Worm (Caenorhabditis elegans): ENCODE measurements around the gene ddo-2.

ddo-2 gene

DNA sequence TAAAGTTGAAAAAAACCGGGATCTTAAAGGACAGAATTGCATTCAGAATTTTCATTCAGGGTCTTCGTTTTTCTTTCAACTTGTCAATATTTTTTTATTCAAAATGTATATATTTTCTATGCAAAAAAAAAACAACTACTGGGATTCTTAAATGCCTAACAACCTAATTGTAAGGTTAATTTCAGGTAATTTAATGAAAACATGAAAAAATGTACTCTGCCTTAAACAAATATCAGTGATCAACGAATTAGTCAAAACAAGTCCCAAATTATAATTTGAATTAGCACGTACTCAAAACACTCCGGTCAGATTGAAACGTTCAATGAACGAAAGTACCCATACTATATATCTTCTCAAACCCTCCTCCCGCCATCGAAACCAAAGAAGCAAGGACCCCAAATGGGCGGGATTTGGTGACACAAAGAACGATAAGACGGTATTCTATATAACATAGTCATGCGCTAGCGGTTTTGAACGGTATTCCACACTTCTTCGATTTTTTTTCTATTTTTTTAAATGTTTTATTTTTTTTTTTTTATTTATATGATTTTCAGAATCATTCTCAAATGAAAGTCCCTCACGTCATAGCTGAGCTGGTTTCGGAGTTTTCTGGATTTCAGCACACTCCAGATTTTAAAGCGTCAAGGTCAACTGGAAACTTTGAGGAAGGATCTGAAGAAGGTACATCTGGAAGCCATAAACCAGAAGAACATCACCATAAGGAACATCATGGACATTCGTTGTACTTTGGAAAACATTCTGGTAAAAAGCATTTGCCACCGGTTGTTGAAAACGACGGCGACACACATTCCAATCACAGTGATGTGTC lies at the start of gene ddo-2, which contains the start of gene F25E5.8:
ddo-2 (minus strand) TSS at position 330 of the 829 bp plus-strand sequence.
F25E5.8 (plus strand) TSS at position 555 of the 829 bp plus-strand sequence.
- no peak for TF ChIP-seq flt-1 (GFP tag; IDR thresholded peaks at IDR 0.05)
- no peak for TF ChIP-seq tab-1 (GFP tag; IDR thresholded peaks at IDR 0.05)
- no peak for TF ChIP-seq T22C8.4 (GFP tag; IDR thresholded peaks at IDR 0.05)
- TF ChIP-seq ztf-23 (GFP tag; IDR thresholded peaks at IDR 0.05), result no peak
- no peak for TF ChIP-seq med-1 (GFP tag; optimal IDR thresholded peaks at IDR 0.05; ENCODE audit: insufficient read depth)
- no peak for TF ChIP-seq ref-1 (GFP tag; conservative IDR thresholded peaks at IDR 0.05)
- no peak for TF ChIP-seq klf-2 (GFP tag; conservative IDR thresholded peaks at IDR 0.05)

DNA sequence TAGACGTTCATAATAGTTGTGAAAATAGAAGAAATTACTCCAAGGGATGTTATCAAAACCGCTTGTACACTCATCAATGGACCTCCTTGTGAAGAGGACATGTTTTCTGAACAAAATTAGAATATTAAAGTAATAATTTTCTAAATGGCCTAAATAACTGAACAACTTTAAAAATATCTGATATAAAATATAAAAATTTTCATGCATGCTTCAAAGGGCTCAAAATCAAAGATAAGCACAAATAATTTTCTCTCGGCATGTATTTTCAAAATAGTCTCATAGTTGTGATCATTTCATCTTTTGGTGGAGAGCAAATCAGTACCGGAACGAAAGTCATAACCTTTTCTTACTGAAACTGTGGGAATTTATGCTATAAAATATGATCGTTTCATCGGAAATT lies 49.5 kb upstream of the ddo-2 start, which contains the start of gene srbc-8:
srbc-8 (minus strand) TSS at position 101 of the 400 bp plus-strand sequence.
- TF ChIP-seq klf-2 (GFP tag; conservative IDR thresholded peaks at IDR 0.05) (no peak), ref-1 (GFP tag; conservative IDR thresholded peaks at IDR 0.05) (no peak)

DNA sequence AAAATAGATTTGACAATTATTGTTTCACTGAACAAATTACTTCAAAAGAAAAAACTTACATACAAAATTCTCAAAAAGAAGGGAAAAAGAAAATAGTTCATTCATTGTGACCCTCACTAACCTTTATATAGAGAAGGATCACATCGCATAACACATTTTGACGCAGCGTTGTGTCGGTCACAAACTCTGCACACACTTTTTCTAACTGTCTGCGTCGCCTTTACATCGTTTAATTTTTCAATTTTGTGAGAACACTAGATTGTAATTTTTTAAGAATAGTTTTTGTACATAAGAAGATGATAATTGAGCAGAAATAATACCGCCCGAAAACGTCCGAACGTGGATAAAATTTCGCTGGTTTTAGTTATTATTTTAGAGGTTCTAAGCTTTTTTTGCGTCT lies 45.4 kb upstream of the ddo-2 start, which contains the start of gene C18B10.6:
C18B10.6 (minus strand) TSS at position 101 of the 400 bp plus-strand sequence.
- no peak for TF ChIP-seq cog-1 (tag; optimal IDR thresholded peaks at IDR 0.05)
- TF ChIP-seq ztf-29 (GFP tag; IDR thresholded peaks at IDR 0.05), result no peak
- no peak for TF ChIP-seq med-1 (GFP tag; optimal IDR thresholded peaks at IDR 0.05; ENCODE audit: insufficient read depth)
- no peak for TF ChIP-seq ztf-23 (GFP tag; IDR thresholded peaks at IDR 0.05)
- TF ChIP-seq klf-2 (GFP tag; conservative IDR thresholded peaks at IDR 0.05), result no peak
- TF ChIP-seq tab-1 (GFP tag; IDR thresholded peaks at IDR 0.05), result no peak
- no peak for TF ChIP-seq ref-1 (GFP tag; conservative IDR thresholded peaks at IDR 0.05)
- TF ChIP-seq T22C8.4 (GFP tag; IDR thresholded peaks at IDR 0.05), result no peak
- TF ChIP-seq flt-1 (GFP tag; IDR thresholded peaks at IDR 0.05), result no peak

DNA sequence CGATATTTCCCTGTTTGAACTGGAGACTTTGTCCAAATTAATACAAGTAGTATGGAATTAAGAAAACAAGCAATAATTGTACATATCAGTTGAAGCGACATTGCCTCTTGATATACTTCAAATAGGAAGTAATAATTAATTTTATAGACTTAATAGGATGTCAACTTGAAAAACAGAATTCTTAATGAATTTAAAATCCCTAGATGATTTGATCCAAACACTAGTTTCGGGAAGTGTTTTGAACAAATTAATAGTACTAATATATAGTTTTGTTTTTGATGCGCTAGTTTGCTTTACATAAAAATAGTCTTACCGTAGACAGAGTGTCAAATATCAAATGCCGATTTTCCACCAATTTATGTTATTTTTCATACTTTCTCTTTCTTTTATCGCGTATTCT lies 42.9 kb upstream of the ddo-2 start, which contains the start of gene str-190:
str-190 (minus strand) TSS at position 101 of the 400 bp plus-strand sequence.
- no peak for TF ChIP-seq ref-1 (GFP tag; conservative IDR thresholded peaks at IDR 0.05)
- no peak for TF ChIP-seq T22C8.4 (GFP tag; IDR thresholded peaks at IDR 0.05)
- TF ChIP-seq med-1 (GFP tag; optimal IDR thresholded peaks at IDR 0.05; ENCODE audit: insufficient read depth), result no peak
- no peak for TF ChIP-seq ztf-29 (GFP tag; IDR thresholded peaks at IDR 0.05)
- no peak for TF ChIP-seq klf-2 (GFP tag; conservative IDR thresholded peaks at IDR 0.05)
- TF ChIP-seq ztf-23 (GFP tag; IDR thresholded peaks at IDR 0.05), result no peak
- TF ChIP-seq flt-1 (GFP tag; IDR thresholded peaks at IDR 0.05), result no peak
- TF ChIP-seq cog-1 (tag; optimal IDR thresholded peaks at IDR 0.05), result no peak
- no peak for TF ChIP-seq tab-1 (GFP tag; IDR thresholded peaks at IDR 0.05)

DNA sequence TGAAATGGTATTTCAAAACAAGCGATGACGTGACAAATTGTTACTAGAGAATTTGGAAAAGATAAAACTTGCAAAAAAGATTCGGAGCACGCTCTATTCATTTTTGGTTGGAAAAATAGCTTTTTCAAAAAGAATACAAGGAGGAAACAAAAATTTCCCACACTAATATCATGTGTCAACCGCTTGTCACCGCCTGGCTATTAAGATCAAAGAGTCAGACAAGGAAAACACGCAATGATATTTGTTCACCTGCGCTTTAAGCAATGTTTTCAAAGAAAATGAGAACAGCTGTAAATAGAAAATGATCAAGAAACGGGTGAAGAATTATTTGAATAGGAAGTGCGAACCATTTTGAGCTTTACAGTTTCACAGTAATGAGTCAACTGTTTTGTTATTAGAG lies 41.3 kb upstream of the ddo-2 start, which contains the start of gene srh-125:
srh-125 (minus strand) TSS at position 101 of the 400 bp plus-strand sequence.
- no peak for TF ChIP-seq T22C8.4 (GFP tag; IDR thresholded peaks at IDR 0.05)
- no peak for TF ChIP-seq ztf-23 (GFP tag; IDR thresholded peaks at IDR 0.05)
- TF ChIP-seq tab-1 (GFP tag; IDR thresholded peaks at IDR 0.05), result no peak
- no peak for TF ChIP-seq flt-1 (GFP tag; IDR thresholded peaks at IDR 0.05)
- TF ChIP-seq ref-1 (GFP tag; conservative IDR thresholded peaks at IDR 0.05), result no peak
- no peak for TF ChIP-seq med-1 (GFP tag; optimal IDR thresholded peaks at IDR 0.05; ENCODE audit: insufficient read depth)
- no peak for TF ChIP-seq cog-1 (tag; optimal IDR thresholded peaks at IDR 0.05)
- no peak for TF ChIP-seq ztf-29 (GFP tag; IDR thresholded peaks at IDR 0.05)
- no peak for TF ChIP-seq klf-2 (GFP tag; conservative IDR thresholded peaks at IDR 0.05)

DNA sequence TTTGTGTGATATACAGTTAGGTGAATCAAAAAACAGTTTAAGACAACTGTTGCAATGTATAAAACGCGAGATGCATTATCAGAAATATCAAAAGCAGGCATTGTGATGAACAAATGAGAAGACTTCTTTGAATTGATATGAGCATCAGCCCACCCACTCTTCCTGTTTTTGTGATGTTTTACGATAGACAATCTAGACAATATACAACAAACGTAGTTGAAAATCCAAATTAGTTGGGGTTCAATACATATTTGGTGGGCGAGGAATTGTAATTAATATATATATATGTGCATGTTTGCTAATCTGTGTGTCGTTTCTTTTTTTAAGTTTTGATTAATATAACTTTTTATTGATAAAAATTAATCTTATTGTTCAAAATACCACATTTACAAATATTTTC lies 37.3 kb upstream of the ddo-2 start, which contains the start of gene str-28:
str-28 (minus strand) TSS at position 101 of the 400 bp plus-strand sequence.
- no peak for TF ChIP-seq flt-1 (GFP tag; IDR thresholded peaks at IDR 0.05)
- no peak for TF ChIP-seq tab-1 (GFP tag; IDR thresholded peaks at IDR 0.05)
- TF ChIP-seq ref-1 (GFP tag; conservative IDR thresholded peaks at IDR 0.05), result no peak
- TF ChIP-seq T22C8.4 (GFP tag; IDR thresholded peaks at IDR 0.05), result no peak
- no peak for TF ChIP-seq med-1 (GFP tag; optimal IDR thresholded peaks at IDR 0.05; ENCODE audit: insufficient read depth)
- TF ChIP-seq ztf-29 (GFP tag; IDR thresholded peaks at IDR 0.05), result no peak
- no peak for TF ChIP-seq ztf-23 (GFP tag; IDR thresholded peaks at IDR 0.05)
- TF ChIP-seq klf-2 (GFP tag; conservative IDR thresholded peaks at IDR 0.05), result no peak
- no peak for TF ChIP-seq cog-1 (tag; optimal IDR thresholded peaks at IDR 0.05)

DNA sequence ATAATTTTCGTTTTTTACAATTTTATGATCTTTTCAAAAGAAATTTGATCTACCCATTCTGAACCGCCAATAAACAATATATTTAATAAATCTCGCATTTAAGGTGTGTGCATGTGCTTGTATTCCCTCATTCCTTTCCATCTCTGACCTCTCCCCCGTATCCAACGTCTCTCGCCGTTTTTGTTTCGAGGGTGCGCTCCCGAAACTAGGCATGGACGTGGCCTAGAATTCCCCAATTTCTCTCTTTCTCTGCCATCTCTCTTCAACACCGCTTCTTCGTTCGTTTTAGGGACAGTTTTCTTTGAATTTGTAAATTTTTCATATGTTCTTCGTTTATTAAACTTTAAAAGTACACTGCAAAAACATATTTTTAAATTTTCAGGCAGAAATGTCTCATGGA lies 30.0 kb upstream of the ddo-2 start, which contains the start of gene F25E5.1:
F25E5.1 (plus strand) TSS at position 376 of the 400 bp plus-strand sequence.
- TF ChIP-seq ztf-23 (GFP tag; IDR thresholded peaks at IDR 0.05) (0 out of 2 replicates have a peak, but pooled peaks have one; percentile 57), flt-1 (GFP tag; IDR thresholded peaks at IDR 0.05) (no peak), cog-1 (tag; optimal IDR thresholded peaks at IDR 0.05) (peak; percentile 27)

DNA sequence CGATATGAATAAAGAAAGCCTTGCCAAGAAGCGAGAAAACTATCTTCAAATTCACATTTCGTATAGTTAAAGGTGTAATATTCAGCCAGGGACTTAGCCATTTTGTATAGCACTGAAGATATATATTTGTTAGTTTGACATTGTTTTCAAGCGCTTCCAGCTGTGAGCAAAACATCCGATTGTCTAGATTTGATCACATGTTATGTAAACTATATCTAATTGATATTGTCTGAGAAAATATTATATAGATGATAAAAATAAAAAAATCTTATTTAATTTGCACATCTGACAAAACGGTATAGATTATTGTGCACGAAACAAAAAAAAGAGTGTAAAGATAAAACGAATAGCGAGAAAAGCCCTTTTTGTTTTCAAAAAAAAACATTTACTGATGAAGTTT lies 29.2 kb upstream of the ddo-2 start, which contains the start of gene srh-89:
srh-89 (minus strand) TSS at position 101 of the 400 bp plus-strand sequence.
- TF ChIP-seq med-1 (GFP tag; optimal IDR thresholded peaks at IDR 0.05; ENCODE audit: insufficient read depth) (no peak), ztf-29 (GFP tag; IDR thresholded peaks at IDR 0.05) (no peak), flt-1 (GFP tag; IDR thresholded peaks at IDR 0.05) (no peak), T22C8.4 (GFP tag; IDR thresholded peaks at IDR 0.05) (no peak), klf-2 (GFP tag; conservative IDR thresholded peaks at IDR 0.05) (no peak), ref-1 (GFP tag; conservative IDR thresholded peaks at IDR 0.05) (no peak), ztf-23 (GFP tag; IDR thresholded peaks at IDR 0.05) (no peak), cog-1 (tag; optimal IDR thresholded peaks at IDR 0.05) (no peak), tab-1 (GFP tag; IDR thresholded peaks at IDR 0.05) (no peak)

DNA sequence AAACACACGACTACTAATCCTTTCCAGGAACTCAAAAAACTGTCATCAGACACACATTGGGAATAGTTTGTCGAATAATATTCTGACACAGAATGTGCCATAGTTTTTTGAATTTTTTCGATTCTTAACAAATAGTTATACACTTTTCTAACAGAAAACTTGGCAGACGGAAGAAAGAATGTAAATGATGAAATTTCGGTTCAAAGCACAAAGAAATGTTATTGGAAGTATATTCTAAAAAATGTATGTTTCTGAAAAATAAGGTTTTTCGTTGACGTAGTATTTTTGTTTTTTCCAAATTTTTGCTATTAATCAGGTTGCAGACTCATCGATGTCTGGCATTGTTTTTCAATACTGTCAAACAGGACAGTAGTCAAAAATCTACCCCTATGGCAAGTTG lies 25.4 kb upstream of the ddo-2 start, which contains the start of gene srh-92:
srh-92 (minus strand) TSS at position 101 of the 400 bp plus-strand sequence.
- TF ChIP-seq flt-1 (GFP tag; IDR thresholded peaks at IDR 0.05), result no peak
- no peak for TF ChIP-seq cog-1 (tag; optimal IDR thresholded peaks at IDR 0.05)
- no peak for TF ChIP-seq klf-2 (GFP tag; conservative IDR thresholded peaks at IDR 0.05)
- no peak for TF ChIP-seq med-1 (GFP tag; optimal IDR thresholded peaks at IDR 0.05; ENCODE audit: insufficient read depth)
- TF ChIP-seq tab-1 (GFP tag; IDR thresholded peaks at IDR 0.05), result no peak
- no peak for TF ChIP-seq ref-1 (GFP tag; conservative IDR thresholded peaks at IDR 0.05)
- TF ChIP-seq ztf-29 (GFP tag; IDR thresholded peaks at IDR 0.05), result no peak
- TF ChIP-seq ztf-23 (GFP tag; IDR thresholded peaks at IDR 0.05), result no peak
- no peak for TF ChIP-seq T22C8.4 (GFP tag; IDR thresholded peaks at IDR 0.05)
